Worm (Caenorhabditis elegans): ENCODE measurements around the gene glo-1.

The glo-1 gene

ce11 chrX:9927993-9928392 lies 46.0 kb upstream of the glo-1 start (continued):
- peak; percentile 33 for TF ChIP-seq nhr-20 (tag; optimal IDR thresholded peaks at IDR 0.05)
- TF ChIP-seq jun-1 (tag; optimal IDR thresholded peaks at IDR 0.05) = no peak
- TF ChIP-seq ceh-8 (GFP tag; optimal IDR thresholded peaks at IDR 0.05) = peak; percentile 63
- no peak for TF ChIP-seq ceh-90 (tag; optimal IDR thresholded peaks at IDR 0.05)
- no peak for TF ChIP-seq ceh-88 (GFP tag; IDR thresholded peaks at IDR 0.05)
- no peak for TF ChIP-seq ces-1 (GFP tag; optimal IDR thresholded peaks at IDR 0.05)
- no peak for TF ChIP-seq skn-1 (tag; optimal IDR thresholded peaks at IDR 0.05)
- TF ChIP-seq lin-35 (GFP tag; optimal IDR thresholded peaks at IDR 0.05) = no peak
- no peak for TF ChIP-seq lin-39 (tag; optimal IDR thresholded peaks at IDR 0.05)
- TF ChIP-seq C34B4.2 (tag; optimal IDR thresholded peaks at IDR 0.05) = no peak
- no peak for TF ChIP-seq mab-9 (GFP tag; IDR thresholded peaks at IDR 0.05)
- no peak for TF ChIP-seq rnt-1 (tag; optimal IDR thresholded peaks at IDR 0.05)
- TF ChIP-seq Y116A8C.19 (tag; optimal IDR thresholded peaks at IDR 0.05; ENCODE audit: borderline replicate concordance) = no peak
- no peak for TF ChIP-seq lsy-2 (tag; optimal IDR thresholded peaks at IDR 0.05)
- TF ChIP-seq nhr-90 (tag; optimal IDR thresholded peaks at IDR 0.05; ENCODE audit: poor library complexity) = no peak
- TF ChIP-seq ceh-63 (GFP tag; optimal IDR thresholded peaks at IDR 0.05) = no peak
- TF ChIP-seq ama-1 (optimal IDR thresholded peaks at IDR 0.05) = no peak
- TF ChIP-seq snpc-4 (tag; optimal IDR thresholded peaks at IDR 0.05) = no peak
- peak; percentile 91 for TF ChIP-seq fkh-8 (tag; optimal IDR thresholded peaks at IDR 0.05)
- TF ChIP-seq nhr-11 (tag; optimal IDR thresholded peaks at IDR 0.05) = peak; percentile 10
- TF ChIP-seq hlh-4 (tag; optimal IDR thresholded peaks at IDR 0.05) = no peak
- TF ChIP-seq pag-3 (tag; optimal IDR thresholded peaks at IDR 0.05; ENCODE audit: borderline replicate concordance, insufficient read depth) = no peak
- no peak for TF ChIP-seq nhr-19 (GFP tag; conservative IDR thresholded peaks at IDR 0.05)
- TF ChIP-seq lin-13 (GFP tag; optimal IDR thresholded peaks at IDR 0.05) = no peak
- no peak for TF ChIP-seq snu-23 (GFP tag; optimal IDR thresholded peaks at IDR 0.05)
- no peak for TF ChIP-seq grh-1 (GFP tag; IDR thresholded peaks at IDR 0.05)
- no peak for TF ChIP-seq lin-15B (tag; optimal IDR thresholded peaks at IDR 0.05)
- TF ChIP-seq zag-1 (tag; optimal IDR thresholded peaks at IDR 0.05) = no peak
- no peak for TF ChIP-seq unc-86 (tag; optimal IDR thresholded peaks at IDR 0.05)
- no peak for TF ChIP-seq sptf-1 (tag; optimal IDR thresholded peaks at IDR 0.05)
- no peak for TF ChIP-seq elt-3 (tag; optimal IDR thresholded peaks at IDR 0.05)
- TF ChIP-seq alr-1 (tag; optimal IDR thresholded peaks at IDR 0.05; ENCODE audit: borderline replicate concordance) = no peak
- no peak for TF ChIP-seq nhr-85 (tag)
- no peak for TF ChIP-seq C16A3.4 (tag; optimal IDR thresholded peaks at IDR 0.05)
- TF ChIP-seq C04F5.9 (tag; optimal IDR thresholded peaks at IDR 0.05) = no peak
- no peak for TF ChIP-seq mep-1 (tag; optimal IDR thresholded peaks at IDR 0.05)

DNA sequence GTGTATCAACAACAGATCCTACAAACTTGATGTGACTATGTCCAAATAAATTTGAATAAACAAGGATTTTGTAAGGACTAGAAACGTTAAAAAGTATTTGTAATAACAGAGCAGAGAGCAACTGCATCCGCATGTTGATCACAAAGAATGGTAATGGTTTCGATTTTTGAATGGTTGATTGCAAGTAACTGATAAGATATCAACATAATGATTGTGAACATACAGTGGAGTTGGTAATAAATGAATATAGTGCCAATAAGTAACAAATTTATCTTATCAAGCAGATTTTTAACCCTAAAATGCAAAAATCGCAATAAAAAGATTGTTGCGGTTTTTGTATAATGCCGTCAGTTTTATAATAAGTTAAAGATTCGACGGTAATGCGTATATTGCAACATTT lies 43.0 kb upstream of the glo-1 start, which contains the start of gene ugt-23:
ugt-23 (minus strand) TSS at position 212 of the 400 bp plus-strand sequence.
- TF ChIP-seq ceh-8 (GFP tag; optimal IDR thresholded peaks at IDR 0.05) (no peak), elt-2 (tag; optimal IDR thresholded peaks at IDR 0.05) (peak; percentile 45)

DNA sequence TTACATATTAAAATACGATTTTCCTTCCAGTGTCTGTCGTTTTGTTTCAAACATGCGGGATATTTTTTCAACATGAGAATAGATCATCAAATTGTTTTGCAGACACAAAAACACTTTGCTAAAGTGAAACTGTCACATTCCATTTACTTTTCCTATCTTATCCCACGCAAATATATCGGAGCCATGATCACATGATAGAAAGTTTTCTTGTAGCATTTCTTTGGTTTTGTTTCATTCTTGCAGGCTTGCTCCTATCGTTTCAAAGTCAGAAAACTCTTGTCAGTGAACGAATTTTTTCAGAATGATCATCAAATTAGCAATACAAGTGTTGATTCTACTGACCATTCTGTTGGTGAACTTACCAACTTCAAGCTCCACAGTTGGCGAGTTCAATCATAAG lies 39.2 kb upstream of the glo-1 start, which contains the start of gene C17G1.2:
C17G1.2 (plus strand) TSS at position 301 of the 400 bp plus-strand sequence.
- TF ChIP-seq efl-1 (optimal IDR thresholded peaks at IDR 0.05) (no peak), efl-1 (GFP tag; optimal IDR thresholded peaks at IDR 0.05 in 1 of 2) (peak in 1 of 2 experiments; percentile 3), nhr-76 (tag; optimal IDR thresholded peaks at IDR 0.05) (no peak)

ce11 chrX:9918997-9919396 lies 37.0 kb upstream of the glo-1 start, which contains the start of gene folr-1:
folr-1 (plus strand) TSS chrX:9919297.
- TF ChIP-seq C16A3.4 (tag; optimal IDR thresholded peaks at IDR 0.05) (no peak), zip-4 (GFP tag; optimal IDR thresholded peaks at IDR 0.05) (no peak), nhr-20 (tag; optimal IDR thresholded peaks at IDR 0.05) (no peak), ceh-63 (GFP tag; optimal IDR thresholded peaks at IDR 0.05) (no peak), nhr-84 (tag; optimal IDR thresholded peaks at IDR 0.05) (no peak), dsc-1 (tag; optimal IDR thresholded peaks at IDR 0.05) (no peak), hlh-17 (GFP tag; optimal IDR thresholded peaks at IDR 0.05; ENCODE audit: borderline replicate concordance) (no peak), ama-1 (optimal IDR thresholded peaks at IDR 0.05) (no peak), ceh-8 (GFP tag; optimal IDR thresholded peaks at IDR 0.05) (no peak), fkh-10 (GFP tag; optimal IDR thresholded peaks at IDR 0.05) (no peak), unc-86 (tag; optimal IDR thresholded peaks at IDR 0.05) (no peak), nhr-90 (tag; optimal IDR thresholded peaks at IDR 0.05; ENCODE audit: poor library complexity) (no peak)
